Worm (Caenorhabditis elegans): Measurements from ENCODE around the gene upb-1.
A peak's percentile ranks its signal among the peaks of the same experiment; 100 is the strongest.

DNA sequence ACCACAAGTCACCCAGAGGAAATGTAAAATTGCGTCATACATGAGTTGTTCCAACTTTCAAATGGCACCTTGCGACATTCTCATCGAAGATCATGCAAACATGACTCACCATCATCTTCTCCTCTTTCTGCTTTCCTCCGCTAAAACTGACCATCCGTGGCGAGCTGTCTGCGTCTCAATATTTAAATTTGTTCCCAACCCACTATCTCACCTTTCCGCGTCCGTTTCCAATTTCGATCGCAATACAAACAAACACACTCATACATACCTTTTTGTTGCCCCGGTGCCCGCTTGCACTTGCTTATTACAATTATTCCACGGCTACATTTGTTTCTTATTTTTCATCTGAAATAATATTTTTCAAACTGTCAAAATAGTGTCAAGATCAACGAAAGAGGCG is 29.2 kb downstream of the upb-1 start, which contains the start of gene nmgp-1:
- TF ChIP-seq fos-1 (tag; optimal IDR thresholded peaks at IDR 0.05) = peak; percentile 66
- no peak for TF ChIP-seq R02D3.7 (tag; optimal IDR thresholded peaks at IDR 0.05)
- no peak for TF ChIP-seq lin-13 (GFP tag; optimal IDR thresholded peaks at IDR 0.05)
- TF ChIP-seq ama-1 (optimal IDR thresholded peaks at IDR 0.05) = no peak
- no peak for TF ChIP-seq aly-2 (tag; optimal IDR thresholded peaks at IDR 0.05)
- no peak for TF ChIP-seq F13H6.1 (tag; optimal IDR thresholded peaks at IDR 0.05)
- TF ChIP-seq nhr-23 (tag; optimal IDR thresholded peaks at IDR 0.05) = no peak
- TF ChIP-seq nhr-21 (tag; optimal IDR thresholded peaks at IDR 0.05) = no peak
- no peak for TF ChIP-seq mab-5 (tag; optimal IDR thresholded peaks at IDR 0.05)
- TF ChIP-seq unc-62 (GFP tag; optimal IDR thresholded peaks at IDR 0.05) = no peak
- TF ChIP-seq nhr-77 (tag; optimal IDR thresholded peaks at IDR 0.05) = no peak
